Fruit fly (Drosophila melanogaster) Kc167 (cell line): ENCODE data around the gene fw.

ENCODE experiments used
- Myc ChIP-seq: fragments of >200 bp; optimal IDR thresholded peaks from 2 replicates; lab custom pipeline; 2017; ENCODE audit warnings: missing external identifiers
- Sin3A ChIP-seq: fragments of >200 bp; optimal IDR thresholded peaks from 2 replicates; lab custom pipeline; 2018; ENCODE audit warnings: missing external identifiers
- h ChIP-seq: fragments of >200 bp; optimal IDR thresholded peaks from 3 replicates; lab custom pipeline; 2018; ENCODE audit warnings: missing external identifiers
- insv ChIP-seq: fragments of >200 bp; optimal IDR thresholded peaks from 3 replicates; lab custom pipeline; 2018; ENCODE audit warnings: missing external identifiers
- psq ChIP-seq: fragments of >200 bp; optimal IDR thresholded peaks from 2 replicates; lab custom pipeline; 2017; ENCODE audit warnings: missing external identifiers
- ttk ChIP-seq: sonication (Bioruptor generic); optimal IDR thresholded peaks from 2 replicates; lab custom pipeline; 2017; ENCODE audit warnings: missing external identifiers

The fw gene

DNA sequence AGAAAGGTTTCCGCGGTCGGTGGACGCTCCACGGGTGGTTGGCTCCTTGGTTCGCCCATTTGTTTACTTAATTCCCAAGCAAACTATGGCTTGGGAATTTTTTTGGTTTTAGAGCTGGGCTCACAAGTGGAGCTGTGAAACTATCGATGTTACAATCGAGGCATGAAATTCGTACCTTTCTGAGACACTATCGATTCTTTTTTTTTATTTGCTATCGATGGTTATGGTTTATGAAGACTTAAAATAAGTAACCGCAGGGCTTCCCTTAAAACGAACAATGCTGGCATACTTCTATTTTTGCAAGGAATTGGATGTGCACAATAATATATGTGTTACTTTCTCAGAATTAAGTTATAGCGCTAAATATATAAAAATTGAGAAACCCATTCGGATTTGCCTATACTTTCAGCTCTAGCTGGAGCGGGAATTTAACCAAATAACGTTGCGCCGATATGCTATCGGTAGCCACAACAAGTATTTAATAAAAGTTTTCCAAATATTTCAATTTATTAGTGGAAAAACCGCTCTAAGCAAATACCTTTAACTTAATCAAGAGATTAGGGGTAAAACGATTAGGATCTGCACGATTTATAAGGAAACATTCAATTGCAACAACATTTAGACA lies 14.2 kb upstream of the fw start, which contains the start of gene Chrac-16:
Gene Chrac-16, minus strand, starts transcription at position 147 of the 625 bp plus-strand sequence.
- TF ChIP-seq insv (lab: Kevin White, UChicago) (no peak), ttk (lab: Kevin White, UChicago) (no peak), h (lab: Kevin White, UChicago) (no peak), psq (lab: Kevin White, UChicago) (no peak), Myc (no peak), Sin3A (no peak)

DNA sequence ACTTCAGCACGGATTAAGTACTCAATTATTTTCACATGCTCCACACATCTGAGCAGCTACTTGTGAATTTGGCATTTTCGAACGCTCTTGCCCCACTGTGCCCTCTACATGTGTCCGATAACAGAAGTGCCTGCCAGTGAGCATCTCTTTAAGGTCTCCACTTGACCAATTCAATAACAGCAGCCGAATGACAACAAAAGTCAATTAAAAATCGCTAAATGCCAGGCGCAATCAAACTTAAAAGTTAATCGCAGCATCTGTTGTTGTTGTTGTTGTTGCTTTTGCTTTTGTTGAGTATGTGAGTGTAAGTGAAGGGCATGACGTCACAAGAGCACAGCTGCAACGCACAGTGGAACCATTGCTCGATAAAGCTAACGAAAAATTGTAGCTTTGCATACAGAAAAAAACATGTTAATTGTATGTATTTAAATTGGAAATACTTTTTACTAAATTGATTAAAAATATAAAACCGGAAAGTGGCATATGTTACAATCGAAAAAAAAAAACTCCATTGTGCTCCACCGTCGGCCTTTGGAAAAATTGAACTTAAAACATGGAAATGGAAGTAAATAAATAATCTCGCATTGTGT lies 11.2 kb upstream of the fw start:
- TF ChIP-seq Myc = no peak
- no peak for TF ChIP-seq h (lab: Kevin White, UChicago)

DNA sequence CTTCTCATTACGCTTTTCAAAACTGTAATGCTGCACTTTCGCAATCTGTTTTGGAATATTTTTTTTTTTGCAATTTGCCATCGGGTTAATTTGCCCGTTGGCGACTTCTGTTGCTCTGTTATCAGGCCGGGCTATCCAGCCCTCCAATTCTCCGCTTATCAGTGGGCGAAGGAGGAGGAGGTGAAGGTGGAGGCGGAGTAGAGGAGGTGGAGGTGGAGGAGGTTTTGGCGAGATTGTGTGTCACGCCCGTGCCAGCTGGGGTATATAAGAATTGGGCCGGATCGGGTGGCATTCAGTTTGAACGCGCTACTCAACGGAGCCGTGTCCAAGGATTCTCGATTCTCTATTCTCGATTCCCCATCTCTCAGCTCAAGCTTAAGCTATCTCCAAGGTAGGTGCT lies 10.4 kb upstream of the fw start:
- TF ChIP-seq h (lab: Kevin White, UChicago) (no peak), ttk (lab: Kevin White, UChicago) (no peak), insv (lab: Kevin White, UChicago) (no peak), psq (lab: Kevin White, UChicago) (no peak), Sin3A (no peak), Myc (no peak)

DNA sequence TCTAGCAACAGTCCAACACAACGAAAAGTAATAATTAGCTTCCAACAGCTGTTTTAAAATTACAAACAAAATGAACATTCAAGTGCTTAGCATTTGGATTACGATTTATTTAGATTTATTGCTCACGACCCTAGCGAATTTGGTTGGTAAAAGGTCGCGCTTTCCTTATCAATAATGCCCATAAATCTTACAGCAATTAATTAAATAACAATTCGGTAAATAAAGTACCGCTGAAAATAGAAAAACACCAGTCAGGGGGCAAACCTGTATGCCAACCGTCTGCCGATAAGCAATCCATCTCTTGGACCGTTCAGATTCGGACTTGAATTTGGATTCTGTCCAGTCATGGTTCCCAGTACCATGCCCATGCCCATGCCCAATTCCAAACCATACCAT lies 9.4 kb upstream of the fw start:
- TF ChIP-seq insv (lab: Kevin White, UChicago) = no peak
- TF ChIP-seq psq (lab: Kevin White, UChicago) = no peak
- no peak for TF ChIP-seq ttk (lab: Kevin White, UChicago)
- no peak for TF ChIP-seq Myc
- no peak for TF ChIP-seq Sin3A
- TF ChIP-seq h (lab: Kevin White, UChicago) = no peak

DNA sequence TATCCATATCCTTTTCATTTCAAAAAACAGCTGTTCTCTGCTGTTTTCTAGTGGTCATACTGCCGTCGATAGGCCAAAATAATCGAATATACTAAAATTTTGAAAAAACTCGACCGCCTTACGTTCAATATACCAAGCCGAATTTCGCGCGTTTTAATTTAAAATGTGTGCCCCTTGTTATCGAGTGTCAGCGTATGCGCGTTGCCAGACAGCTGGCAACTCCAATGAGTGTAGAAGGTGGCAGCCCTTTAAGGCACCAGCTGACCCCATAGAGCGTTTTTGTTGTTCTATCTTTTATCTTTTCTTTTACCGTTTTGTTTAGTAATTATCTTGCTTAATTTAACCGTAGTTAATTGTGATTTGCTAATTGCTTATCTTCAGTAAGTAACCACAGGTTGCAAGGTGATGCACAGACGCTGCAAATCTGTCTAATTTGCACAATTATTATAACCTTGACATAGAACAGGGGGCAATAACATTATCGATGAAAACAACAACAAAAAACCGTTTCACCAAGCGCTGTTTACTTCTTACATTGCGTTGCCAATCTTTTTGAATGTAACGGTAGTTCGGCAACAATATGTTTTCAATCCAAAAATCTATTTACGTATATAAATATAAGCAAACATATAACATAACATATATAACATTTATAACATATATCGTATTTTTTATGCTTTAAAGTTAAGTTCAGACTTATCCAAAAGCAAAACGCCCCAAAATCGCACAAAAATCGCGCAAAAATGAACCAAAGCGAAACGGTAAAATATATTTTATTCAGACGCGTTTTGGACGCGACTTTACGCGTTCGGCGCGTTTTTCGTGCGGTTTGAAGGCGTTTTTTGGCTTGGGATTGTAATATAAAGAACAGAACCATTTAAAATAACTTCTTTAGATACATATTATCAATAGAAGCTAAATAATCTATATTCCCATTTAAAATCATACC lies 8.7 kb upstream of the fw start, which contains the start of the genes CG1492 and regucalcin:
Gene CG1492, minus strand, starts transcription at position 63 of the 949 bp plus-strand sequence.
Gene regucalcin, plus strand, starts transcription at position 229 of the 949 bp plus-strand sequence.
- TF ChIP-seq psq (lab: Kevin White, UChicago) (peak; percentile 41), Myc (no peak)

DNA sequence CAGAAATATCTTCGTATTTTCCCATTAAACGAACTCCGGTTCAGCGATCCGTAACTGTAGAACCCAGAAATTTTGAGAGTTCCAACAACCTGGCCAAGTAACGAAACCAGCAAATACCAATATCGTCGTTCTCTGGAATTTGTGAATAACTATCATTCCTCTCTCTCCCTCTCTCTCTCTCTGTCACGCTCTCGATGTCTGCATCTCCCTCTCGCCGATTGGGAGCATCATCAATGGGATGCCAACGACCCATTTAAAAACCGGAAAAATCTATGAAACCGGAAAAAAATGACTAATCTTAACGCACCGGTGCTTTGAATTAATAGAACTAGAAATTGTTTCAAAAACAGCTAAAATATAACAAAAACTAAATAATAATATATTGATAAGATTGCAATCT lies 3.9 kb upstream of the fw start:
- TF ChIP-seq Sin3A (no peak), ttk (lab: Kevin White, UChicago) (no peak), h (lab: Kevin White, UChicago) (no peak), Myc (no peak), psq (lab: Kevin White, UChicago) (no peak), insv (lab: Kevin White, UChicago) (no peak)

DNA sequence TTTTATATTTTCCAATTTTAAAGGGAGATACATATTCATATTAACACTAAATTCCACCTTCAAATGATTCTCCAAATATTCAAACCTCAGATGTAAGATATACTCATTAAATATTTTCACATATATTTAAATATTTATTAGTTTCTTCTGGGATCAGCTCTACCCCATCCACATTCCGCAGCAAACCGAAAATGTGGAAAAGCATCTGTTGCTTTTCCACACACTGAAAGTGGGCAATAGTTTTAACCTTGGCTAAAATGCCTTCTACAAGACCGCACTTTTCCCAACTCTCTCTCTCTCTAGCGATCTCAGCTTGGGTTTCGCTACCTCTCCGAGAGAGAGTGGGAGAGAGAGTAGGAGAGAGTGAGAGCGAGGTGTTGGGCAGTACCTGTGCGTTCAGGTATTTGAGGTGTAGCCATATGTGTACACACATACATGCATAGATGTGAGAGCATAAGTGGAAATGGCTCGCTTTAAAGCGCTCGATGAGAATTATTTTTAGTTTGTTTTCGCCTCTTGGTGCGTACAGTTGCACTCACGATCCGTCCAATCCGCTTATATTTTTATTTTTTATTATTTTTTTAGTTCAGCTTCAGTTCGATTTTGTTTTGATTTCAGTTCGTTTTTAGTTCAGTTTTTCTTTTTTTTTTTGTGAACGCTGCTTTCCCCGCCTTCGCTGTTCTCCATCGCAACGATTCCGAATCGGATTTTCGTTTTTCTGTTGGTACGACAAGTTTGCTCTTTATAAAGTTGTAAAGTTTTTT lies 3.1 kb upstream of the fw start, which contains the start of gene CG1806:
Gene CG1806, plus strand, starts transcription at position 499 of the 764 bp plus-strand sequence.
- no peak for TF ChIP-seq psq (lab: Kevin White, UChicago)
- no peak for TF ChIP-seq ttk (lab: Kevin White, UChicago)
- TF ChIP-seq h (lab: Kevin White, UChicago) = no peak
- no peak for TF ChIP-seq Sin3A
- TF ChIP-seq insv (lab: Kevin White, UChicago) = no peak
- no peak for TF ChIP-seq Myc

DNA sequence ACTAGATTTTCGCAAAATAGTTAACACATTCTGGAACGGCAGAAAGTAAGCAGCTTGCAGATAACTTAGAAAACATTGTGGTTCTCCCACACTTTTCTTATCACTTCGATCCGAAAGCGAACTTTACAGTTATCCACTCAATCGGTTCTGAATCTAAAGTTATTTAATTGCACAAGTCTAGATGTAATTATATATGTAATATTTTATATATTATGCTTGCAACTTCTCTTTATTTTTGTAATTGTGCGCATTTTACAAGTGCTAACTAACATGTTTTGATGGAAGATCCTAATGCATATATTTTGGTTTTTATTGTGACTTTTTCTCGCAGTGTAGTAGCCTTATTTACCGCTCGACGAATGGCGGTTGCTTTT lies 668 bp upstream of the fw start:
- TF ChIP-seq h (lab: Kevin White, UChicago) (no peak), Sin3A (no peak), insv (lab: Kevin White, UChicago) (no peak), ttk (lab: Kevin White, UChicago) (no peak), psq (lab: Kevin White, UChicago) (no peak), Myc (no peak)

DNA sequence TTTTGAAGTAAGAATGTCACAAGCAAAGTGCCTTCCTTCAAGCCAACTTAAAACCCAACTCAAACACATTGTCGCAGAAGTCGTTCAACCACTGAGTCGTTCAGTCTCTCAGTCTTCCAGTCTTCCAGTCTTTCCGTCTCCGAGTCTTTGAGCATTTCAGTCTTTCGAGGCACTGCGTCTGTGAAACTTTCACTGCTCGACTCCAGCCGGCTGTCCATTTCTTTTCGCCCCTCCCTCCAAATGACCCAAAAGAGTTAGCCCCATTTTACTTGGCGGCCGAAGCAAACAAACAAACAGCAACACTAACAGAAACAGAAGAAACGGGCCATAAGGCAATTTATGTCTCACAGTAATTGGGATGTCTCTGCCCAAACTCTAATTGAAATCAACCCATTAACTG lies 2.7 kb downstream of the fw start:
- TF ChIP-seq Sin3A = no peak

DNA sequence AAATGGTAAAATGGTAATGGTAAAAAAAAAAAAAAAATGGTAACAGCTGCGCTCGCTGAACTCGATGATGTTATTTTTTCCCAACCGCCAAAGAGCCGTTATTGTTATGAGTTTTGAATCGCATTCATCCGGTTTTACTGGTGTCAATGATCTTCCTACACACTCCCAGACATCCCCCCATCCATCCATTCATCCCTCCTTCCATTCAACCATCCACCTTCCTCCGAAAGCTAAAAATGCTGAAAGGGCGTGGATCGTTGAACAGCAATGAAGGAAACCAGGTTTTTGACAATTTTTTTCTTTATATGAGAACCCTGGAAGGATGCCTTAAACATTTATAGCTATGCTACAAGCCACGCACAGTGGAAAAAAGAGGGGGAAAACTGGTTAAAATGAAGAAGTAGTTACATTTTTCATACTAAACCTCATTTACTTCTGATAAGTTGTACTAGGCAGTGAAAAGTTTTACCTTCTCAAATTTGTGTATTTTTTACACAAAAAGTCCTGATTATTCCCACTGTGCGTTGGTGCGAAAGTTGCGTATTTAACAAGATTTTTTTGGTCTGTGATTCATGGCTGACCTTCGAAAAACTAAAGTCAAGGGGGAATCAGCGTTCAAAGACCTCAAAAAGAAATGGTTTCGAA lies 3.6 kb downstream of the fw start:
- TF ChIP-seq insv (lab: Kevin White, UChicago) = no peak
- TF ChIP-seq h (lab: Kevin White, UChicago) = no peak
- no peak for TF ChIP-seq ttk (lab: Kevin White, UChicago)
- no peak for TF ChIP-seq Myc
- TF ChIP-seq Sin3A = no peak
- TF ChIP-seq psq (lab: Kevin White, UChicago) = no peak

DNA sequence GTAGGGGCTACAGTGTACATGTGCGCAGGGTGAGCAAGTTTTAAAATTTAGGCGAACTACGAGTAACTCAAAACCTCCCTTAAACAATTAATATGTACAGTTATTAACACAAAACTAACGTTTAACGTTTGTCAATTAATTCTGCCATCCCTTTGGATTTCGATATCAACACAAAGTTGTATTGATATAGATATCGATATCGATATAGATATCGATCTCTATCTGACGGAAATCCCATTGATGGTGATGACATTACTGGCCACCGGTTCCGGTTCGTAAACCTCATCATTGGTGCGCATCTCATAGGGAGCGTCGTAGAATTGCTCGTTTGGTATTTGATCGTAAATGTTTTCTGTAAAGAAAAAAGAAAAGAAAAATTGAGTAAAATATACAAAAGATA lies 10.4 kb downstream of the fw start:
- TF ChIP-seq Sin3A = no peak

DNA sequence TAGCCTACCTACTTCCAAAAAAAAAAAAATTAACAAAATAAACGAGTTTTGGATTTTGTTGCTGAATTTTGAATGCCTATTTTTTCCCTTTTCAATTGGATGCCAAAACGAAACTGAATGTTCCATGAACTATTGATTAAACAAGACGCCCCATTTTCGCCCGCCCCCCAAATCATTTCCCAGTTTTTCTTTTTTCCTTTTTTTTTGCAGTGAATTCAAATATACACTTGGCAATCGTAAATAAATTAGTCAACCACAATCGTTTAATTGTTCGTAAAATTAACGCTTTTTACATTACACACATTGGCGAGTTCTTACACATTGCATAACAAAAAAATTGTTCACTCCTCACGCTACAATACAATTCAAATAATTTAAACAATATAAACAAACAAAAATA lies 11.0 kb downstream of the fw start, which contains the start of gene CG18130:
Gene CG18130, minus strand, starts transcription at position 101 of the 400 bp plus-strand sequence.
- TF ChIP-seq psq (lab: Kevin White, UChicago) = no peak
- no peak for TF ChIP-seq insv (lab: Kevin White, UChicago)
- TF ChIP-seq Sin3A = no peak
- no peak for TF ChIP-seq ttk (lab: Kevin White, UChicago)
- no peak for TF ChIP-seq h (lab: Kevin White, UChicago)
- TF ChIP-seq Myc = no peak
